Worm (Caenorhabditis elegans) whole organism, L1 larva: ENCODE data around the gene F54A3.6.
"Not testable (repeated sequence)": the region's sequence is repeated elsewhere in the genome, so short reads cannot be mapped to it uniquely, and the experiment has no call there.

ENCODE experiments used
- C16A3.4 ChIP-seq: fragments of 150-350 bp; optimal IDR thresholded peaks from 2 replicates; lab custom pipeline; 2014; ENCODE audit warnings: missing biosample characterization, missing genetic modification characterization
- aha-1 ChIP-seq: fragments of 150-350 bp; optimal IDR thresholded peaks from 2 replicates; lab custom pipeline; 2014; ENCODE audit warnings: missing biosample characterization, missing genetic modification characterization
- ceh-63 ChIP-seq: fragments of 200-800 bp; sonication (Bioruptor generic); optimal IDR thresholded peaks from 2 replicates; lab custom pipeline; 2018; ENCODE audit warnings: mild to moderate bottlenecking, missing genetic modification characterization, missing compliant biosample characterization
- ceh-82 ChIP-seq, 3 experiments: fragments of 150-350 bp in 1 of 3; sonication (generic microtip) in 2 of 3; optimal IDR thresholded peaks; 2 replicates each; lab custom pipeline; 2014 to 2017; ENCODE audit warnings: missing biosample characterization in 3 of 3, missing genetic modification characterization in 3 of 3
- ceh-88 ChIP-seq: fragments of 200-800 bp; sonication (Bioruptor generic); IDR thresholded peaks from 2 replicates; pipeline ENCODE4 v1.3.6; 2022; ENCODE audit warnings: missing genetic modification characterization, missing compliant biosample characterization
- dsc-1 ChIP-seq: sonication (generic microtip); optimal IDR thresholded peaks from 2 replicates; lab custom pipeline; 2016; ENCODE audit warnings: mild to moderate bottlenecking, missing genetic modification characterization, missing compliant biosample characterization
- efl-1 ChIP-seq, 4 experiments: fragments of 150-350 bp; optimal IDR thresholded peaks in 3 of 4; peaks in 1 of 4; 1 replicate in 1 of 4; 2 replicates in 3 of 4; lab custom pipeline; 2014; ENCODE audit warnings: missing biosample characterization in 2 of 4, missing genetic modification characterization in 2 of 4, missing genetic modification reagents in 2 of 4
- efl-3 ChIP-seq: fragments of 200-800 bp; sonication (Bioruptor generic); optimal IDR thresholded peaks from 2 replicates; lab custom pipeline; 2018; ENCODE audit warnings: mild to moderate bottlenecking, missing genetic modification characterization, missing compliant biosample characterization
- egl-27 ChIP-seq, 2 experiments: fragments of 150-350 bp in 1 of 2; sonication (generic microtip); optimal IDR thresholded peaks; 3 replicates each; lab custom pipeline; 2017 to 2018; ENCODE audit warnings: missing biosample characterization in 2 of 2, missing genetic modification characterization in 2 of 2, missing genetic modification reagents in 2 of 2
- fkh-10 ChIP-seq: sonication (generic microtip); optimal IDR thresholded peaks from 2 replicates; lab custom pipeline; 2017; ENCODE audit warnings: missing biosample characterization, missing genetic modification reagents, missing genetic modification characterization
- fkh-8 ChIP-seq: sonication (generic microtip); optimal IDR thresholded peaks from 2 replicates; lab custom pipeline; 2016; ENCODE audit warnings: mild to moderate bottlenecking, missing genetic modification characterization, missing compliant biosample characterization
- grh-1 ChIP-seq: fragments of 200-800 bp; sonication (Bioruptor generic); IDR thresholded peaks from 2 replicates; pipeline ENCODE4 v1.3.6; 2022; ENCODE audit warnings: missing genetic modification reagents, missing genetic modification characterization, missing compliant biosample characterization
- irx-1 ChIP-seq: sonication (generic microtip); optimal IDR thresholded peaks from 2 replicates; lab custom pipeline; 2016; ENCODE audit warnings: missing genetic modification characterization, missing compliant biosample characterization
- isw-1 ChIP-seq: fragments of 200-800 bp; sonication (Bioruptor generic); IDR thresholded peaks from 2 replicates; pipeline ENCODE4 v1.3.6; 2022; ENCODE audit warnings: missing genetic modification characterization, missing compliant biosample characterization
- lin-13 ChIP-seq: fragments of 150-350 bp; optimal IDR thresholded peaks from 2 replicates; lab custom pipeline; 2014; ENCODE audit warnings: missing biosample characterization, missing genetic modification reagents, missing genetic modification characterization
- lin-15B ChIP-seq: fragments of 150-350 bp; sonication (generic microtip); optimal IDR thresholded peaks from 3 replicates; lab custom pipeline; 2014; ENCODE audit warnings: missing biosample characterization, missing genetic modification characterization
- lsy-2 ChIP-seq, 2 experiments: fragments of 150-350 bp; optimal IDR thresholded peaks; 2 replicates each; lab custom pipeline; 2014; ENCODE audit warnings: missing biosample characterization in 2 of 2, missing genetic modification characterization in 2 of 2
- mef-2 ChIP-seq: fragments of 150-350 bp; optimal IDR thresholded peaks from 2 replicates; lab custom pipeline; 2014; ENCODE audit warnings: missing biosample characterization, missing genetic modification characterization
- mep-1 ChIP-seq: fragments of 150-350 bp; optimal IDR thresholded peaks from 2 replicates; lab custom pipeline; 2014; ENCODE audit warnings: missing biosample characterization, missing genetic modification characterization
- nhr-19 ChIP-seq: fragments of 200-800 bp; sonication (Bioruptor generic); conservative IDR thresholded peaks from 2 replicates; pipeline ENCODE4 v1.3.6; 2022; ENCODE audit warnings: missing genetic modification characterization, missing compliant biosample characterization
- nhr-20 ChIP-seq: sonication (generic microtip); optimal IDR thresholded peaks from 2 replicates; lab custom pipeline; 2016; ENCODE audit warnings: mild to moderate bottlenecking, missing genetic modification characterization, missing compliant biosample characterization
- nhr-237 ChIP-seq: fragments of 150-350 bp; optimal IDR thresholded peaks from 2 replicates; lab custom pipeline; 2014; ENCODE audit warnings: missing biosample characterization, missing genetic modification characterization
- nhr-71 ChIP-seq: sonication (generic microtip); optimal IDR thresholded peaks from 2 replicates; lab custom pipeline; 2016; ENCODE audit warnings: mild to moderate bottlenecking, missing genetic modification characterization, moderate library complexity, missing compliant biosample characterization
- nhr-84 ChIP-seq: sonication (generic microtip); optimal IDR thresholded peaks from 2 replicates; lab custom pipeline; 2017; ENCODE audit warnings: missing biosample characterization, missing genetic modification characterization
- pag-3 ChIP-seq: sonication (generic microtip); optimal IDR thresholded peaks from 2 replicates; lab custom pipeline; 2017; ENCODE audit warnings: missing genetic modification characterization, mild to moderate bottlenecking, missing compliant biosample characterization, antibody characterized with exemption, borderline replicate concordance; ENCODE audit not compliant: insufficient read depth
- pqm-1 ChIP-seq: sonication (generic microtip); optimal IDR thresholded peaks from 3 replicates; lab custom pipeline; 2017; ENCODE audit warnings: missing biosample characterization, missing genetic modification characterization
- rnt-1 ChIP-seq: sonication (generic microtip); optimal IDR thresholded peaks from 2 replicates; lab custom pipeline; 2016; ENCODE audit warnings: mild to moderate bottlenecking, missing genetic modification characterization, moderate library complexity, missing compliant biosample characterization
- snpc-4 ChIP-seq: fragments of 150-350 bp; optimal IDR thresholded peaks from 2 replicates; lab custom pipeline; 2014; ENCODE audit warnings: missing biosample characterization, missing genetic modification characterization
- snu-23 ChIP-seq: sonication (generic microtip); optimal IDR thresholded peaks from 2 replicates; lab custom pipeline; 2016; ENCODE audit warnings: missing genetic modification characterization, missing compliant biosample characterization
- sup-37 ChIP-seq: fragments of 200-800 bp; sonication (Bioruptor generic); optimal IDR thresholded peaks from 2 replicates; lab custom pipeline; 2018; ENCODE audit warnings: mild to moderate bottlenecking, missing genetic modification characterization, missing compliant biosample characterization
- tlp-1 ChIP-seq: fragments of 150-350 bp; optimal IDR thresholded peaks from 2 replicates; lab custom pipeline; 2014; ENCODE audit warnings: missing biosample characterization, missing genetic modification characterization
- unc-130 ChIP-seq: fragments of 150-350 bp; optimal IDR thresholded peaks from 2 replicates; lab custom pipeline; 2017; ENCODE audit warnings: missing biosample characterization, missing genetic modification characterization, inconsistent platforms
- unc-86 ChIP-seq: sonication (generic microtip); optimal IDR thresholded peaks from 2 replicates; lab custom pipeline; 2016; ENCODE audit warnings: missing genetic modification characterization, missing compliant biosample characterization
- unc-98 ChIP-seq: fragments of 200-800 bp; sonication (Bioruptor generic); IDR thresholded peaks from 2 replicates; pipeline ENCODE4 v1.3.6; 2022; ENCODE audit warnings: missing genetic modification characterization, missing compliant biosample characterization
- vab-15 ChIP-seq: sonication (generic microtip); optimal IDR thresholded peaks from 2 replicates; lab custom pipeline; 2017; ENCODE audit warnings: missing genotype, mild to moderate bottlenecking, missing genetic modification characterization, missing compliant biosample characterization
- xbp-1 ChIP-seq: sonication (generic microtip); optimal IDR thresholded peaks from 2 replicates; lab custom pipeline; 2016; ENCODE audit warnings: missing genetic modification characterization, missing compliant biosample characterization
- zag-1 ChIP-seq: fragments of 150-350 bp; optimal IDR thresholded peaks from 2 replicates; lab custom pipeline; 2014; ENCODE audit warnings: missing biosample characterization, missing genetic modification characterization
- ztf-4 ChIP-seq: fragments of 150-350 bp; optimal IDR thresholded peaks from 2 replicates; lab custom pipeline; 2014; ENCODE audit warnings: missing biosample characterization, missing genetic modification characterization

F54A3.6 gene

DNA sequence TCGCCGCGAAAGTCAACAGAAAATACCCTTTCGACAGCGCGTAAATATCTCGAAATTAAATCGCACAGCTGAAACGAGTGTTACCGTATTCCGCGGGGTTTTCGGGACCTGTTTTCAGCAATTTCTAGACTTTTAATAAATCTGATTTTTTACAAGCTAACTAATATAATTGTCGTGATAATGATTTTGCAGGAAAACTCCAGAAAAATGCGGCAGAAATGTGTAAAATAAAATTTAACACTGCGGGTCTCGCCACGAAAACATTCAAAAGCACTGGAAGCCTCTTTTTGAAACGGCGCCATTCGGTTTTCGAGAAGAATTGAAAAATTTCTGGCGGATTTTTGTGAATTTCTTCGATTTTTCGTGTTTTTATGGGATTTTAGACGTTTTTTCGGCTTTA, at the start of gene F54A3.6:
F54A3.6 (minus strand) TSS at position 42 of the 400 bp plus-strand sequence.
- TF ChIP-seq isw-1 = peak; percentile 57
- peak; percentile 60 to 90 for TF ChIP-seq lsy-2 (tag; optimal IDR thresholded peaks at IDR 0.05; lab: Kevin White, UChicago)
- TF ChIP-seq efl-1 (optimal IDR thresholded peaks at IDR 0.05; lab: Kevin White, UChicago) = peak; percentile 9 to 15
- not testable (repeated sequence) for TF ChIP-seq efl-1 (GFP tag; optimal IDR thresholded peaks at IDR 0.05 in 1 of 2; lab: Kevin White, UChicago)

DNA sequence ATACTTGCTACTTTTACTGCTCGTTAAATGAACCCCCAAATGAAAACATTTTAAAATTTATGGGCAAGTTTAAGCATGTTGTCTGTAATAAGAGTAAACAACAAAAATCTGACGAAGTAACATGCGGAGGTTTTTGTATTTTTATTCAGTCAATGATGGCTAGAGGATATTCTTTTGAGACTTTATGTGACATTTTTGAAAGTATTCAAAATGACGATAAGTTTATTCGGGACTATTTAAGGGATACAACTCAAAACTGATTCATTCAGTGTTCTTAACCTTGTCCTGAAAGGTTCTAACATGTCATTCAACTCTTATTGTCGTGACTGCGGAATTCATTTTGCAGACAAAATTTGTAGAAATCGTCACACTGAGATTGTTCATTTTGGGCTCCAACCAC, 47.6 kb upstream of the F54A3.6 start, which contains the start of gene K09F6.11:
K09F6.11 (plus strand) TSS at position 301 of the 400 bp plus-strand sequence.
- TF ChIP-seq ceh-88 (GFP tag; lab: Robert Waterston, UW) (no peak), nhr-71 (no peak), vab-15 (no peak), fkh-10 (no peak), lin-15B (tag; lab: Kevin White, UChicago) (no peak), irx-1 (tag; lab: Kevin White, UChicago) (no peak), dsc-1 (tag; lab: Kevin White, UChicago) (no peak), lsy-2 (tag; optimal IDR thresholded peaks at IDR 0.05; lab: Kevin White, UChicago) (no peak), nhr-84 (tag; lab: Kevin White, UChicago) (no peak), mef-2 (tag; lab: Kevin White, UChicago) (no peak), ceh-63 (no peak), unc-130 (tag; lab: Kevin White, UChicago) (no peak), C16A3.4 (no peak), pqm-1 (tag; lab: Kevin White, UChicago) (no peak), snu-23 (GFP tag; lab: Kevin White, UChicago) (no peak), grh-1 (GFP tag; lab: Robert Waterston, UW) (no peak), isw-1 (no peak), mep-1 (tag; lab: Kevin White, UChicago) (no peak), unc-98 (GFP tag; lab: Robert Waterston, UW) (no peak), xbp-1 (tag; lab: Kevin White, UChicago) (no peak)

DNA sequence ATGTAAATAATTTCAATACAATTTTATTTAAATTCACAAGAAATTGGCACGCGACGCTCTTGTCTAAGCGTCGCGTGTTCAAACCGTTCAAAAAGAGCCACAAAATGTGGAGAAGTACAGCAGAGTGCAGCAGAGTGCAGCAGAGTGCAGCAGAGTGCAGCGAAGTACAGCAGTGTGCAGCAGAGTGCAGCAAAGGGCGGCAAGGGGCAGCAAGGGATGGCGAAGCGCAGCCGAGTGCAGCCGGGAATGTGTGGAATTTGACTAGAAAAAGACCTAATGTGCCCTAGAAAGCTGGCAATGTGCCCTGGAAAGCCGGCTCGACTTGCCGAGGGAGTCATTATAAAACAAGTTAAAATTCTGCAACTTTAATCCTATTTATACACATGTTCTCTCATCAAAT, 47.0 kb upstream of the F54A3.6 start, which contains the start of gene K09F6.6:
K09F6.6 (minus strand) TSS at position 43 of the 400 bp plus-strand sequence.
- no peak for TF ChIP-seq nhr-237 (tag; lab: Kevin White, UChicago)
- TF ChIP-seq, all 84 proteins: peak for 0

DNA sequence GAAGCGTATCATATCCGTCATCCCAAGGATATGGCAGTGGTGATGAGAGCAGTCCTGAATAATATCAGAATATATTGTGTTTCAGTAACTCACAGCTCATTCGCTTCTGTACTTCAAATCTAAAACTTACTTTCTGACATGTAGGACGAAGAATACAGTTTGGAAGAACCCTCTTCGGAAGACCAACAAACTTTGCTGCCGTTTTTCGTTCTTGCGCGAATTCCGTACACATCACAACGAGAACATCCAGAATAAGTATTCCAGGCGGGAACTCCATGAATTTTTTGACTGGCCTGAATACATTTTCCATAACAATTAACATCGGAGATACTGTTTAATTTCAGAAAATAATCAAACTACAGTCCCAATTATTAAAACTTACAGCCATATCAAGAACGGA, 45.1 kb upstream of the F54A3.6 start, which contains the start of gene K09F6.15:
K09F6.15 (minus strand) TSS at position 101 of the 400 bp plus-strand sequence.
- TF ChIP-seq aha-1 (tag; lab: Kevin White, UChicago) (no peak), mep-1 (tag; lab: Kevin White, UChicago) (no peak), nhr-19 (no peak), pag-3 (no peak), sup-37 (no peak), snpc-4 (tag; lab: Kevin White, UChicago) (no peak), fkh-8 (no peak), tlp-1 (no peak), rnt-1 (tag; lab: Kevin White, UChicago) (no peak), egl-27 (tag; optimal IDR thresholded peaks at IDR 0.05; lab: Kevin White, UChicago) (no peak), pqm-1 (tag; lab: Kevin White, UChicago) (no peak), nhr-84 (tag; lab: Kevin White, UChicago) (no peak), lin-13 (GFP tag; lab: Kevin White, UChicago) (no peak), efl-3 (GFP tag; lab: Kevin White, UChicago) (no peak)

DNA sequence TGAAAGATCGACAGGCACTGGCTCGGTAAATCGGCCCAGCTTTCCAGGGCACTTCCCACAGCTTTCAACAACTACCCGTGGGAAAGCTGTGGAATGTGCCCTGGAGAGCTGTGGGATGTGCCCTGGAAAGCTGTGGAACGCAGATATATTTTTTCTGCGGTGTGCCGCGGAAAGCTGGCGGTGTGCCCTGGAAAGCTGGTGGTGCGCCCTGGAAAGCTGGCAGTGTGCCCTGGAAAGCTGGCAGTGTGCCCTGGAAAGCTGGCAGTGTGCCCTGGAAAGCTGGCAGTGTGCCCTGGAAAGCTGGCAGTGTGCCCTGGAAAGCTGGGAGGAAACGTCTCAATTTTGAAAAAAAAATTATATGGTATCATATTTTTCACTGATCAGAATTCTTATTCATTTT, 41.5 kb upstream of the F54A3.6 start:
- TF ChIP-seq ztf-4 (no peak), nhr-84 (tag; lab: Kevin White, UChicago) (no peak), zag-1 (no peak), ceh-82 (tag; optimal IDR thresholded peaks at IDR 0.05; lab: Kevin White, UChicago) (no peak), nhr-20 (no peak), mep-1 (tag; lab: Kevin White, UChicago) (no peak), unc-86 (tag; lab: Kevin White, UChicago) (no peak)
